Fruit fly (Drosophila melanogaster): Measurements from ENCODE around the gene rst.

rst gene

dm6 chrX:2919742-2920141 lies 53.9 kb downstream of the rst start, which contains the start of gene CG3588 (continued):
- peak; percentile 87 for TF ChIP-seq Dbx (GFP tag; IDR thresholded peaks at IDR 0.05)
- no peak for TF ChIP-seq Ssrp (tag; optimal IDR thresholded peaks at IDR 0.05)
- no peak for TF ChIP-seq zf30C (GFP tag; optimal IDR thresholded peaks at IDR 0.05)
- no peak for TF ChIP-seq Lpt (GFP tag; optimal IDR thresholded peaks at IDR 0.05)
- peak; percentile 78 for TF ChIP-seq PHDP (tag; optimal IDR thresholded peaks at IDR 0.05)
- peak; percentile 49; the same call in 2 of the 3 replicates for TF ChIP-seq CG17361 (GFP tag; IDR thresholded peaks at IDR 0.05)
- peak; percentile 28 for TF ChIP-seq CG17829 (tag; optimal IDR thresholded peaks at IDR 0.05)
- no peak for TF ChIP-seq CG6254 (GFP tag; optimal IDR thresholded peaks at IDR 0.05)
- TF ChIP-seq CG8944 (GFP tag; optimal IDR thresholded peaks at IDR 0.05) = peak; percentile 50
- peak; percentile 34 for TF ChIP-seq Max (GFP tag; optimal IDR thresholded peaks at IDR 0.05)
- no peak for TF ChIP-seq CG4617 (GFP tag; optimal IDR thresholded peaks at IDR 0.05; ENCODE audit: borderline replicate concordance)
- peak; percentile 62; the same call in 2 of the 3 replicates for TF ChIP-seq ase (GFP tag; IDR thresholded peaks at IDR 0.05)
- TF ChIP-seq CG12155 (GFP tag; optimal IDR thresholded peaks at IDR 0.05) = peak; percentile 70
- TF ChIP-seq CG7839 (tag; optimal IDR thresholded peaks at IDR 0.05) = peak; percentile 82
- peak; percentile 69 for TF ChIP-seq CG4730 (GFP tag; IDR thresholded peaks at IDR 0.05)
- peak; percentile 52 for TF ChIP-seq CG2712 (tag; optimal IDR thresholded peaks at IDR 0.05)
- peak; percentile 1 for TF ChIP-seq jing (GFP tag; optimal IDR thresholded peaks at IDR 0.05)
- TF ChIP-seq CG1024 (GFP tag; IDR thresholded peaks at IDR 0.05) = 0 out of 2 replicates have a peak, but pooled peaks have one; percentile 33
- TF ChIP-seq sens (GFP tag) = no peak
- TF ChIP-seq CG1647 (GFP tag; optimal IDR thresholded peaks at IDR 0.05) = peak; percentile 69
- TF ChIP-seq sens-2 (GFP tag; IDR thresholded peaks at IDR 0.05) = no peak
- no peak for TF ChIP-seq CG6654 (GFP tag; optimal IDR thresholded peaks at IDR 0.05)
- peak; percentile 21 for TF ChIP-seq CG1529 (GFP tag; optimal IDR thresholded peaks at IDR 0.05)
- TF ChIP-seq CG2678 (tag; optimal IDR thresholded peaks at IDR 0.05) = peak; percentile 84
- TF ChIP-seq NC2β (GFP tag; optimal IDR thresholded peaks at IDR 0.05) = peak; percentile 34
- TF ChIP-seq CG4707 (GFP tag; optimal IDR thresholded peaks at IDR 0.05) = no peak
- TF ChIP-seq Ravus (GFP tag; IDR thresholded peaks at IDR 0.05) = peak; percentile 58
- peak; percentile 70 for TF ChIP-seq sqz (GFP tag; optimal IDR thresholded peaks at IDR 0.05)
- TF ChIP-seq sim (GFP tag; IDR thresholded peaks at IDR 0.05) = no peak
- peak; percentile 54 for TF ChIP-seq tx (GFP tag; optimal IDR thresholded peaks at IDR 0.05)
- no peak for TF ChIP-seq Camta (GFP tag; optimal IDR thresholded peaks at IDR 0.05)
- no peak for TF ChIP-seq CG7271 (tag; optimal IDR thresholded peaks at IDR 0.05)
- no peak for TF ChIP-seq aop (GFP tag; IDR thresholded peaks at IDR 0.05)
- peak; percentile 20 for TF ChIP-seq CG2116 (GFP tag; optimal IDR thresholded peaks at IDR 0.05)
- peak; percentile 57 for TF ChIP-seq CG11085 (GFP tag; IDR thresholded peaks at IDR 0.05)
- no peak for TF ChIP-seq HLH4C (GFP tag; IDR thresholded peaks at IDR 0.05; ENCODE audit: partially characterized antibody)
- TF ChIP-seq ash1 (GFP tag; optimal IDR thresholded peaks at IDR 0.05) = no peak
- TF ChIP-seq ssp (GFP tag; IDR thresholded peaks at IDR 0.05) = 0 out of 2 replicates have a peak, but pooled peaks have one; percentile 5
- TF ChIP-seq CG9727 (GFP tag; optimal IDR thresholded peaks at IDR 0.05) = peak; percentile 45
- TF ChIP-seq B-H1 (GFP tag; IDR thresholded peaks at IDR 0.05) = peak; percentile 57
- peak; percentile 68 for TF ChIP-seq H15 (GFP tag; IDR thresholded peaks at IDR 0.05)
- no peak for TF ChIP-seq zen (tag; optimal IDR thresholded peaks at IDR 0.05)
- TF ChIP-seq sima (GFP tag; optimal IDR thresholded peaks at IDR 0.05) = no peak
- peak; percentile 11 for TF ChIP-seq CG12769 (tag; optimal IDR thresholded peaks at IDR 0.05)
- peak; percentile 50 for TF ChIP-seq ttk (GFP tag; IDR thresholded peaks at IDR 0.05)
- peak; percentile 13 for TF ChIP-seq Bdp1 (GFP tag; optimal IDR thresholded peaks at IDR 0.05)
- no peak for TF ChIP-seq pzg (GFP tag; optimal IDR thresholded peaks at IDR 0.05)
- TF ChIP-seq pros (GFP tag; optimal IDR thresholded peaks at IDR 0.05) = no peak
- TF ChIP-seq CG5180 (GFP tag; optimal IDR thresholded peaks at IDR 0.05) = no peak
- peak; percentile 34 for TF ChIP-seq CG4854 (GFP tag; optimal IDR thresholded peaks at IDR 0.05)
- TF ChIP-seq Drgx (GFP tag; IDR thresholded peaks at IDR 0.05) = no peak
- TF ChIP-seq CG10147 (GFP tag; optimal IDR thresholded peaks at IDR 0.05) = peak; percentile 75

Data from whole organism, embryonic.